Worm (Caenorhabditis elegans) whole organism, L1 larva: ENCODE data around the gene Y70C5A.2.

Source experiments
- C34B4.2 ChIP-seq: sonication (generic microtip); optimal IDR thresholded peaks from 2 replicates; lab custom pipeline; 2017; ENCODE audit warnings: mild to moderate bottlenecking, missing genetic modification characterization, missing compliant biosample characterization
- F16B12.6 ChIP-seq: fragments of 150-350 bp; optimal IDR thresholded peaks from 2 replicates; lab custom pipeline; 2014; ENCODE audit warnings: missing biosample characterization, missing genetic modification characterization
- alr-1 ChIP-seq: fragments of 200-800 bp; sonication (Bioruptor generic); optimal IDR thresholded peaks from 2 replicates; lab custom pipeline; 2018; ENCODE audit warnings: borderline replicate concordance, mild to moderate bottlenecking, missing genetic modification characterization, missing compliant biosample characterization
- ama-1 ChIP-seq: fragments of 150-350 bp; optimal IDR thresholded peaks from 2 replicates; lab custom pipeline; 2014
- blmp-1 ChIP-seq: fragments of 150-350 bp; optimal IDR thresholded peaks from 2 replicates; lab custom pipeline; 2014; ENCODE audit warnings: missing biosample characterization, missing genetic modification characterization
- ceh-63 ChIP-seq: fragments of 200-800 bp; sonication (Bioruptor generic); optimal IDR thresholded peaks from 2 replicates; lab custom pipeline; 2018; ENCODE audit warnings: mild to moderate bottlenecking, missing genetic modification characterization, missing compliant biosample characterization
- ceh-8 ChIP-seq: fragments of 200-800 bp; sonication (Bioruptor generic); optimal IDR thresholded peaks from 2 replicates; lab custom pipeline; 2018; ENCODE audit warnings: mild to moderate bottlenecking, missing genetic modification characterization, moderate library complexity, missing compliant biosample characterization
- ceh-88 ChIP-seq: fragments of 200-800 bp; sonication (Bioruptor generic); IDR thresholded peaks from 2 replicates; pipeline ENCODE4 v1.3.6; 2022; ENCODE audit warnings: missing genetic modification characterization, missing compliant biosample characterization
- ces-1 ChIP-seq: fragments of 150-350 bp; optimal IDR thresholded peaks from 2 replicates; lab custom pipeline; 2014; ENCODE audit warnings: missing biosample characterization, missing genetic modification reagents, missing genetic modification characterization
- dpl-1 ChIP-seq, 3 experiments: fragments of 150-350 bp in 2 of 3; sonication (generic microtip) in 1 of 3; optimal IDR thresholded peaks; 2 replicates each; lab custom pipeline; 2014 to 2017; ENCODE audit warnings: missing biosample characterization in 3 of 3, missing genetic modification characterization in 3 of 3, missing genetic modification reagents in 3 of 3
- dsc-1 ChIP-seq: sonication (generic microtip); optimal IDR thresholded peaks from 2 replicates; lab custom pipeline; 2016; ENCODE audit warnings: mild to moderate bottlenecking, missing genetic modification characterization, missing compliant biosample characterization
- egl-13 ChIP-seq: sonication (generic microtip); optimal IDR thresholded peaks from 2 replicates; lab custom pipeline; 2016; ENCODE audit warnings: missing genotype, missing genetic modification reagents, missing genetic modification characterization, missing compliant biosample characterization
- fkh-4 ChIP-seq: sonication (generic microtip); optimal IDR thresholded peaks from 2 replicates; lab custom pipeline; 2016; ENCODE audit warnings: missing compliant biosample characterization, missing genetic modification characterization, borderline replicate concordance
- hlh-17 ChIP-seq: fragments of 200-800 bp; sonication (Bioruptor generic); optimal IDR thresholded peaks from 2 replicates; lab custom pipeline; 2018; ENCODE audit warnings: missing genetic modification characterization, mild to moderate bottlenecking, missing compliant biosample characterization, moderate library complexity, borderline replicate concordance
- isw-1 ChIP-seq: fragments of 200-800 bp; sonication (Bioruptor generic); IDR thresholded peaks from 2 replicates; pipeline ENCODE4 v1.3.6; 2022; ENCODE audit warnings: missing genetic modification characterization, missing compliant biosample characterization
- lin-13 ChIP-seq: fragments of 150-350 bp; optimal IDR thresholded peaks from 2 replicates; lab custom pipeline; 2014; ENCODE audit warnings: missing biosample characterization, missing genetic modification reagents, missing genetic modification characterization
- lin-14 ChIP-seq: fragments of 200-800 bp; sonication (Bioruptor generic); optimal IDR thresholded peaks from 2 replicates; lab custom pipeline; 2018; ENCODE audit warnings: mild to moderate bottlenecking, missing genetic modification characterization, moderate library complexity, missing compliant biosample characterization
- lin-15B ChIP-seq: fragments of 150-350 bp; sonication (generic microtip); optimal IDR thresholded peaks from 3 replicates; lab custom pipeline; 2014; ENCODE audit warnings: missing biosample characterization, missing genetic modification characterization
- lin-35 ChIP-seq, 2 experiments: fragments of 150-350 bp; optimal IDR thresholded peaks; 2 replicates each; lab custom pipeline; 2014; ENCODE audit warnings: missing biosample characterization in 2 of 2, missing genetic modification characterization in 2 of 2, missing genetic modification reagents in 2 of 2
- lin-39 ChIP-seq: fragments of 150-350 bp; optimal IDR thresholded peaks from 2 replicates; lab custom pipeline; 2014; ENCODE audit warnings: missing biosample characterization, missing genetic modification reagents, missing genetic modification characterization
- mdl-1 ChIP-seq, 2 experiments: fragments of 150-350 bp; optimal IDR thresholded peaks; 2 replicates each; lab custom pipeline; 2014 to 2017; ENCODE audit warnings: missing biosample characterization in 2 of 2, missing genetic modification characterization in 2 of 2, inconsistent platforms in 1 of 2
- mef-2 ChIP-seq: fragments of 150-350 bp; optimal IDR thresholded peaks from 2 replicates; lab custom pipeline; 2014; ENCODE audit warnings: missing biosample characterization, missing genetic modification characterization
- nhr-12 ChIP-seq: sonication (generic microtip); optimal IDR thresholded peaks from 2 replicates; lab custom pipeline; 2017; ENCODE audit warnings: missing biosample characterization, missing genetic modification characterization
- nhr-19 ChIP-seq: fragments of 200-800 bp; sonication (Bioruptor generic); conservative IDR thresholded peaks from 2 replicates; pipeline ENCODE4 v1.3.6; 2022; ENCODE audit warnings: missing genetic modification characterization, missing compliant biosample characterization
- nhr-20 ChIP-seq: sonication (generic microtip); optimal IDR thresholded peaks from 2 replicates; lab custom pipeline; 2016; ENCODE audit warnings: mild to moderate bottlenecking, missing genetic modification characterization, missing compliant biosample characterization
- nhr-237 ChIP-seq: fragments of 150-350 bp; optimal IDR thresholded peaks from 2 replicates; lab custom pipeline; 2014; ENCODE audit warnings: missing biosample characterization, missing genetic modification characterization
- nhr-28 ChIP-seq: fragments of 150-350 bp; optimal IDR thresholded peaks from 2 replicates; lab custom pipeline; 2014; ENCODE audit warnings: missing biosample characterization, missing genetic modification characterization
- nhr-71 ChIP-seq: sonication (generic microtip); optimal IDR thresholded peaks from 2 replicates; lab custom pipeline; 2016; ENCODE audit warnings: mild to moderate bottlenecking, missing genetic modification characterization, moderate library complexity, missing compliant biosample characterization
- nhr-77 ChIP-seq: fragments of 150-350 bp; optimal IDR thresholded peaks from 2 replicates; lab custom pipeline; 2014; ENCODE audit warnings: missing biosample characterization, missing genetic modification characterization
- nhr-84 ChIP-seq: sonication (generic microtip); optimal IDR thresholded peaks from 2 replicates; lab custom pipeline; 2017; ENCODE audit warnings: missing biosample characterization, missing genetic modification characterization
- nhr-85 ChIP-seq: sonication (generic microtip); peaks from one replicate; lab custom pipeline; 2016; ENCODE audit warnings: missing genetic modification characterization, inconsistent platforms, missing compliant biosample characterization
- nhr-90 ChIP-seq: sonication (generic microtip); optimal IDR thresholded peaks from 2 replicates; lab custom pipeline; 2016; ENCODE audit warnings: mild to moderate bottlenecking, missing genetic modification characterization, missing compliant biosample characterization; ENCODE audit not compliant: poor library complexity
- pqm-1 ChIP-seq: sonication (generic microtip); optimal IDR thresholded peaks from 3 replicates; lab custom pipeline; 2017; ENCODE audit warnings: missing biosample characterization, missing genetic modification characterization
- rnt-1 ChIP-seq: sonication (generic microtip); optimal IDR thresholded peaks from 2 replicates; lab custom pipeline; 2016; ENCODE audit warnings: mild to moderate bottlenecking, missing genetic modification characterization, moderate library complexity, missing compliant biosample characterization
- skn-1 ChIP-seq: fragments of 150-350 bp; optimal IDR thresholded peaks from 2 replicates; lab custom pipeline; 2014; ENCODE audit warnings: missing biosample characterization, missing genetic modification characterization
- sup-37 ChIP-seq: fragments of 200-800 bp; sonication (Bioruptor generic); optimal IDR thresholded peaks from 2 replicates; lab custom pipeline; 2018; ENCODE audit warnings: mild to moderate bottlenecking, missing genetic modification characterization, missing compliant biosample characterization
- swsn-7 ChIP-seq: sonication (generic microtip); optimal IDR thresholded peaks from 2 replicates; lab custom pipeline; 2016; ENCODE audit warnings: missing genetic modification characterization, missing compliant biosample characterization
- tbx-2 ChIP-seq: sonication (generic microtip); optimal IDR thresholded peaks from 2 replicates; lab custom pipeline; 2016; ENCODE audit warnings: missing genetic modification characterization, missing compliant biosample characterization
- unc-130 ChIP-seq: fragments of 150-350 bp; optimal IDR thresholded peaks from 2 replicates; lab custom pipeline; 2017; ENCODE audit warnings: missing biosample characterization, missing genetic modification characterization, inconsistent platforms
- unc-86 ChIP-seq: sonication (generic microtip); optimal IDR thresholded peaks from 2 replicates; lab custom pipeline; 2016; ENCODE audit warnings: missing genetic modification characterization, missing compliant biosample characterization
- vab-15 ChIP-seq: sonication (generic microtip); optimal IDR thresholded peaks from 2 replicates; lab custom pipeline; 2017; ENCODE audit warnings: missing genotype, mild to moderate bottlenecking, missing genetic modification characterization, missing compliant biosample characterization
- zag-1 ChIP-seq: fragments of 150-350 bp; optimal IDR thresholded peaks from 2 replicates; lab custom pipeline; 2014; ENCODE audit warnings: missing biosample characterization, missing genetic modification characterization
- ztf-11 ChIP-seq, 2 experiments: sonication (generic microtip); optimal IDR thresholded peaks; 2 replicates each; lab custom pipeline; 2016 to 2017; ENCODE audit warnings: missing genetic modification characterization in 2 of 2, missing biosample characterization in 1 of 2, missing compliant biosample characterization in 1 of 2
- ztf-4 ChIP-seq: fragments of 150-350 bp; optimal IDR thresholded peaks from 2 replicates; lab custom pipeline; 2014; ENCODE audit warnings: missing biosample characterization, missing genetic modification characterization

The Y70C5A.2 gene

DNA sequence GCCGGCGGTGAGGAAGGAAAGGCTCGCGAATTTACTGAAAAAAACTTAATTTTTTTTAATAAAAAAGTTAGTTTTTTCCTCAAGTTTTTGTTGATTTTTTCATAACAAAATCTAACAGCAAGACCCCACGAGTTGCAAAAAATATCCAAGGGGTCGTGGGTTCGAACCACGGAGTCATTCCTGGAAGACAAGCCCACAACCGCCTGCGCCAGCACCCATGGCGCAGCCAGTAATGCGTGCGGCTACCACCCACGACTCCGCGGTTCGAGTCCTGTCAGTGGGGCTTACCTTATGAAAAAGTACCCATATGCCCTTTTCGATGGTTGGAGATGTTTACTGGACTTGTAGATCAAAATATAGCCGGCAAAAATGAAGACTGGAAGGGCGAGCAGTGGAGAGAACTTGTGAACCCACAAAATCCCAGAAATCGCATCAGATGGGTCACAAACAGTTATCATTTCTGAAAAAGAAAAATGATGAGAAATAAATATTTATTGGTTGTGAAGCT is at the start of gene Y70C5A.2:
Gene Y70C5A.2 (minus strand): TSS at position 458 of the 508 bp plus-strand sequence.
- TF ChIP-seq swsn-7 (tag; lab: Kevin White, UChicago) = no peak
- no peak for TF ChIP-seq nhr-77 (tag; lab: Kevin White, UChicago)
- no peak for TF ChIP-seq ztf-4 (tag; lab: Kevin White, UChicago)
- no peak for TF ChIP-seq egl-13 (tag; lab: Kevin White, UChicago)
- TF ChIP-seq nhr-19 = no peak
- TF ChIP-seq nhr-71 (tag; lab: Kevin White, UChicago) = no peak
- no peak for TF ChIP-seq ces-1 (GFP tag; lab: Kevin White, UChicago)
- no peak for TF ChIP-seq ceh-63 (GFP tag; lab: Kevin White, UChicago)
- no peak for TF ChIP-seq skn-1
- TF ChIP-seq nhr-90 (tag; lab: Kevin White, UChicago) = no peak
- TF ChIP-seq alr-1 = no peak
- no peak for TF ChIP-seq unc-86

DNA sequence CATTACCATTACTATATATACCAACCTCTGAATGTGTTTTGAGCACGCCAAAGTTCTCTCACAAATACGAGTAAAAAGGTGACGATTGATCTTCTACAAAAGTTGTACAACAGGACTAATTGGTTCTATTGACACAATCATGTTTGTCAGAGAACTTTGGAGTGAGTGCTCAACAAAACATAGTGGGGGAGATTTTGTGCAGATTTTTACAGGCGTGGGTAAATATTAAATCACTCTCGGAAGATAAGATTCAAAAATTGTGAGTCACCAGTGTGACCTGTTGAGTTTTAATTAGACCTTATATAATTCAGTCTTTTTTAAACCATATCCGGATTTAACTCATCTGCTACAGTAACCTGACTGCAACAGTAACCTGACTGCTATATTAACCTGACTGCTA is 49.2 kb upstream of the Y70C5A.2 start, which contains the start of gene F14F8.8:
Gene F14F8.8 (minus strand): TSS at position 101 of the 400 bp plus-strand sequence.
- TF ChIP-seq nhr-237 (tag; lab: Kevin White, UChicago) = no peak
- TF ChIP-seq dsc-1 = no peak
- TF ChIP-seq ceh-88 = no peak
- no peak for TF ChIP-seq lin-13 (GFP tag; lab: Kevin White, UChicago)
- no peak for TF ChIP-seq ztf-11 (tag; optimal IDR thresholded peaks at IDR 0.05; lab: Kevin White, UChicago)
- no peak for TF ChIP-seq vab-15 (tag; lab: Kevin White, UChicago)
- TF ChIP-seq hlh-17 (GFP tag; lab: Kevin White, UChicago) = no peak
- TF ChIP-seq nhr-28 = no peak
- no peak for TF ChIP-seq mef-2 (tag; lab: Kevin White, UChicago)
- TF ChIP-seq zag-1 (tag; lab: Kevin White, UChicago) = no peak
- no peak for TF ChIP-seq nhr-19
- TF ChIP-seq blmp-1 (tag; lab: Kevin White, UChicago) = no peak
- no peak for TF ChIP-seq C34B4.2 (tag; lab: Kevin White, UChicago)
- TF ChIP-seq lin-15B (tag; lab: Kevin White, UChicago) = no peak
- TF ChIP-seq nhr-77 (tag; lab: Kevin White, UChicago) = no peak
- TF ChIP-seq lin-35 (GFP tag; optimal IDR thresholded peaks at IDR 0.05; lab: Kevin White, UChicago) = no peak

DNA sequence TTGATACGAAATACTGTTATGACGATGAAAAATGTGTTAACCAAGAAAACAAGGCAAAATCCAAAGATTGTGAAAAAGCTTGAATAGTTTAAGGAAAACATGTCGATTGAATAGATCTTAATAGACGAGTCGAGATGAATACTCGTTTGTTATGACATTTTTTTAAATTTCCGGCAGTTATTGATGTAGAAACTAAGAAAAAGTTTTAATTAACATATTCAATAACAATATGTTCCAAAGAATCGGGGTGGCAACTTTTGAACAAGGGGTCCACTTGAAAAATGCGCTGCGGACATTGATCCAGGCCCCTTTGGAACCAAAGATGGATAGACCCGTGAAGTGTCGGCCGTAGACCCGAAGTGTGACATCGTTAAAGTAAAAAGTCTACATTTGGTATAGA is 48.2 kb upstream of the Y70C5A.2 start, which contains the start of gene str-61:
Gene str-61 (minus strand): TSS at position 101 of the 400 bp plus-strand sequence.
- TF ChIP-seq rnt-1 (tag; lab: Kevin White, UChicago) = no peak

DNA sequence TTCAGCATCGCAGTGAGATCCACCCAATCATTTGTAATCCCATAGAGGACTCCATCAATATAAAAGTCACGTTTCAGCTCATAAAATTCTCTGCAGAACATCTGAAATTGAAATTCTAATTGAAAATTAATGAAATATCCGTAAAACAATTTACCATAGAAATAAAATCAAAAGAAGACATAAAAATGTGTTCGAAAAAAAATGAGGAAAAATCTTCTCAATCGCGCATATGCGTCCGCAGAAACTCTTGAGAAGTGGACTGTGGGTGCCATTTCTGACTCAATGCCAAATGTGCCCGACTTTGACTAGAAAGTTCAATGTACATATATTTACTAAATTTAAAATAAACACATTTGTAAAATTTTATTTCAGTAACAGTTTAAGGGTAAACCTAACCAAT is 45.5 kb upstream of the Y70C5A.2 start, which contains the start of gene F14F8.9:
Gene F14F8.9 (minus strand): TSS at position 101 of the 400 bp plus-strand sequence.
- TF ChIP-seq nhr-85 (tag; lab: Kevin White, UChicago) (no peak), ceh-8 (GFP tag; lab: Kevin White, UChicago) (no peak), ces-1 (GFP tag; lab: Kevin White, UChicago) (no peak), pqm-1 (tag; lab: Kevin White, UChicago) (no peak), fkh-4 (tag; lab: Kevin White, UChicago) (no peak), F16B12.6 (tag; lab: Kevin White, UChicago) (no peak)

DNA sequence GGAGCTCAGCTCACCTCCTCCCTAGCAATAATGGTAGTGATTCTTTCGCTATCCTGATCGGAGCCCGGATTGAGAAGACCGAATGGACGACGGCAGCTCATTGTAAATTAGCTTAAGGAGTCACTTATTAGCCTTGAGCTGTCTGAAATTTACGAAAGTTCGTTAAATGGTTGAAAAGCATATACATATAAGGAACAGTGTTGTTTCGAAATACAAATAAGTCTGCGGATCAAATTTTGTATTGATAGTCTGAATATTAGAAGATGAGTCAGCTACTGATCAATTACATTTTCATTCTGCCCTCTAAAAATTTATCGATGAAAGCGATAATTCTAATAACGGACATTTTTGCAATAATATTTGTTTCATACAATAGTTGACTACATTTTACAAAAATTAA is 43.6 kb upstream of the Y70C5A.2 start, which contains the start of gene F14F8.14:
Gene F14F8.14 (minus strand): TSS at position 101 of the 400 bp plus-strand sequence.
- TF ChIP-seq nhr-237 (tag; lab: Kevin White, UChicago) (no peak), nhr-12 (no peak), hlh-17 (GFP tag; lab: Kevin White, UChicago) (no peak), nhr-77 (tag; lab: Kevin White, UChicago) (no peak), nhr-90 (tag; lab: Kevin White, UChicago) (no peak), dpl-1 (GFP tag; optimal IDR thresholded peaks at IDR 0.05; lab: Kevin White, UChicago) (no peak), sup-37 (GFP tag; lab: Kevin White, UChicago) (no peak), nhr-71 (tag; lab: Kevin White, UChicago) (no peak), nhr-84 (tag; lab: Kevin White, UChicago) (no peak), lin-14 (no peak), tbx-2 (no peak), unc-86 (no peak), mdl-1 (tag; optimal IDR thresholded peaks at IDR 0.05; lab: Kevin White, UChicago) (no peak), nhr-28 (no peak), nhr-20 (tag; lab: Kevin White, UChicago) (no peak), unc-130 (tag; lab: Kevin White, UChicago) (no peak), ama-1 (lab: Kevin White, UChicago) (no peak), isw-1 (GFP tag; lab: Robert Waterston, UW) (no peak), lin-39 (tag; lab: Kevin White, UChicago) (no peak), nhr-85 (tag; lab: Kevin White, UChicago) (no peak)
